Fruit fly (Drosophila melanogaster) whole organism, embryonic: ENCODE measurements around the gene mthl9.

Experiments used
- BEAF-32 ChIP-seq: fragments of 200-800 bp; sonication (Bioruptor generic); optimal IDR thresholded peaks from 3 replicates; lab custom pipeline; 2017; ENCODE audit warnings: missing biosample characterization, missing genetic modification characterization, mild to moderate bottlenecking, moderate library complexity, missing genetic modification reagents
- Bgb ChIP-seq: fragments of 200-800 bp; sonication (Bioruptor generic); IDR thresholded peaks from 2 replicates; pipeline ENCODE4 v1.3.6; 2022; ENCODE audit warnings: missing biosample characterization, missing genetic modification characterization; ENCODE audit not compliant: partially characterized antibody
- BtbVII ChIP-seq: fragments of 200-800 bp; sonication (Bioruptor generic); optimal IDR thresholded peaks from 3 replicates; lab custom pipeline; 2017; ENCODE audit warnings: missing biosample characterization, mild to moderate bottlenecking, missing genetic modification characterization
- CG12659 ChIP-seq: fragments of 200-800 bp; sonication (Bioruptor generic); optimal IDR thresholded peaks from 3 replicates; lab custom pipeline; 2017; ENCODE audit warnings: mild to moderate bottlenecking, missing biosample characterization, missing genetic modification reagents, missing genetic modification characterization
- CG13287 ChIP-seq: fragments of 200-800 bp; sonication (Bioruptor generic); IDR thresholded peaks from 2 replicates; pipeline ENCODE4 v1.3.6; 2022; ENCODE audit warnings: missing biosample characterization, missing genetic modification characterization; ENCODE audit not compliant: partially characterized antibody
- CG14710 ChIP-seq: fragments of 200-800 bp; sonication (Bioruptor generic); optimal IDR thresholded peaks from 3 replicates; lab custom pipeline; 2019; ENCODE audit warnings: missing biosample characterization, mild to moderate bottlenecking, missing genetic modification characterization, moderate library complexity
- CG14860 ChIP-seq: fragments of 200-800 bp; sonication (Bioruptor generic); IDR thresholded peaks from 3 replicates; pipeline ENCODE4 v1.3.6; 2022; ENCODE audit warnings: missing biosample characterization, missing genetic modification characterization; ENCODE audit not compliant: partially characterized antibody
- CG15269 ChIP-seq: fragments of 200-800 bp; sonication (Bioruptor generic); optimal IDR thresholded peaks from 2 replicates; lab custom pipeline; 2018; ENCODE audit warnings: missing biosample characterization, mild to moderate bottlenecking, missing genetic modification characterization, moderate library complexity
- CG15514 ChIP-seq: fragments of 200-800 bp; sonication (Bioruptor generic); optimal IDR thresholded peaks from 3 replicates; lab custom pipeline; 2017; ENCODE audit warnings: missing biosample characterization, missing genetic modification characterization, mild to moderate bottlenecking, moderate library complexity, missing genetic modification reagents
- CG1603 ChIP-seq: fragments of 200-800 bp; sonication (Bioruptor generic); optimal IDR thresholded peaks from 2 replicates; lab custom pipeline; 2019; ENCODE audit warnings: missing biosample characterization, mild to moderate bottlenecking, missing genetic modification characterization, moderate library complexity
- CG17361 ChIP-seq: fragments of 200-800 bp; sonication (Bioruptor generic); IDR thresholded peaks from 3 replicates; pipeline ENCODE4 v1.3.6; 2022; ENCODE audit warnings: missing biosample characterization, missing genetic modification characterization
- CG17385 ChIP-seq: fragments of 200-800 bp; sonication (Bioruptor generic); optimal IDR thresholded peaks from 3 replicates; lab custom pipeline; 2018; ENCODE audit warnings: missing biosample characterization, mild to moderate bottlenecking, missing genetic modification characterization
- CG17829 ChIP-seq: fragments of 200-800 bp; optimal IDR thresholded peaks from 2 replicates; lab custom pipeline; 2019; ENCODE audit warnings: missing biosample characterization, mild to moderate bottlenecking, missing genetic modification characterization, moderate library complexity
- CG2199 ChIP-seq: fragments of 200-800 bp; sonication (Bioruptor generic); IDR thresholded peaks from 3 replicates; pipeline ENCODE4 v1.3.6; 2022; ENCODE audit warnings: missing biosample characterization, missing genetic modification characterization
- CG34224 ChIP-seq: fragments of 200-800 bp; sonication (Bioruptor generic); IDR thresholded peaks from 3 replicates; pipeline ENCODE4 v1.3.6; 2022; ENCODE audit warnings: missing biosample characterization, missing genetic modification characterization; ENCODE audit not compliant: partially characterized antibody
- Doc3 ChIP-seq: fragments of 200-800 bp; sonication (Bioruptor generic); IDR thresholded peaks from 3 replicates; pipeline ENCODE4 v1.3.6; 2022; ENCODE audit warnings: missing biosample characterization, missing genetic modification characterization; ENCODE audit not compliant: partially characterized antibody
- E2f2 ChIP-seq: fragments of 200-800 bp; sonication (Bioruptor generic); IDR thresholded peaks from 2 replicates; pipeline ENCODE4 v1.3.6; 2022; ENCODE audit warnings: missing biosample characterization, missing genetic modification characterization
- Lim3 ChIP-seq: fragments of 200-800 bp; sonication (Bioruptor generic); IDR thresholded peaks from 2 replicates; pipeline ENCODE4 v1.3.6; 2022; ENCODE audit warnings: missing biosample characterization, missing genetic modification characterization
- Med ChIP-seq: fragments of 200-800 bp; sonication (Bioruptor generic); peaks from one replicate; lab custom pipeline; 2016; ENCODE audit warnings: missing biosample characterization, missing genetic modification characterization, mild to moderate bottlenecking, inconsistent platforms, moderate library complexity
- Myb ChIP-seq: fragments of 200-800 bp; sonication (Bioruptor generic); optimal IDR thresholded peaks from 2 replicates; lab custom pipeline; 2016; ENCODE audit warnings: missing biosample characterization, missing genetic modification characterization
- Opbp ChIP-seq: fragments of 200-800 bp; sonication (Bioruptor generic); IDR thresholded peaks from 3 replicates; pipeline ENCODE4 v1.3.6; 2022; ENCODE audit warnings: missing biosample characterization, missing genetic modification characterization; ENCODE audit not compliant: partially characterized antibody
- PHDP ChIP-seq: fragments of 200-800 bp; sonication (Bioruptor generic); optimal IDR thresholded peaks from 3 replicates; lab custom pipeline; 2018; ENCODE audit warnings: missing biosample characterization, mild to moderate bottlenecking, missing genetic modification characterization, moderate library complexity
- Pdp1 ChIP-seq, 2 experiments: fragments of 200-800 bp; sonication (Bioruptor generic); optimal IDR thresholded peaks; 3 replicates each; lab custom pipeline; 2016; ENCODE audit warnings: missing biosample characterization in 2 of 2, missing genetic modification characterization in 2 of 2, mild to moderate bottlenecking in 1 of 2, moderate library complexity in 1 of 2
- Ptx1 ChIP-seq: fragments of 200-800 bp; sonication (Bioruptor generic); IDR thresholded peaks from 2 replicates; pipeline ENCODE4 v1.3.6; 2022; ENCODE audit warnings: missing biosample characterization, missing genetic modification characterization
- Scr ChIP-seq: fragments of 200-800 bp; sonication (Bioruptor generic); IDR thresholded peaks from 2 replicates; pipeline ENCODE4 v1.3.6; 2022; ENCODE audit warnings: missing biosample characterization, missing genetic modification characterization; ENCODE audit not compliant: partially characterized antibody
- Tbp ChIP-seq: fragments of >200 bp; optimal IDR thresholded peaks from 2 replicates; lab custom pipeline; 2018; ENCODE audit warnings: missing biosample characterization, missing genetic modification characterization
- ato ChIP-seq: fragments of 200-800 bp; sonication (Bioruptor generic); IDR thresholded peaks from 2 replicates; pipeline ENCODE4 v1.3.6; 2022; ENCODE audit warnings: missing biosample characterization, missing genetic modification characterization; ENCODE audit not compliant: partially characterized antibody
- br ChIP-seq: fragments of >200 bp; optimal IDR thresholded peaks from 2 replicates; lab custom pipeline; 2017
- cg ChIP-seq: fragments of 200-800 bp; sonication (Bioruptor generic); optimal IDR thresholded peaks from 3 replicates; lab custom pipeline; 2019; ENCODE audit warnings: missing biosample characterization, mild to moderate bottlenecking, missing genetic modification characterization, moderate library complexity
- croc ChIP-seq: fragments of 200-800 bp; sonication (Bioruptor generic); conservative IDR thresholded peaks from 3 replicates; pipeline ENCODE4 v1.3.6; 2022; ENCODE audit warnings: missing biosample characterization, missing genetic modification characterization
- danr ChIP-seq: fragments of 200-800 bp; sonication (Bioruptor generic); IDR thresholded peaks from 2 replicates; pipeline ENCODE4 v1.3.6; 2022; ENCODE audit warnings: missing biosample characterization, missing genetic modification characterization
- gfzf ChIP-seq: fragments of 200-800 bp; sonication (Bioruptor generic); optimal IDR thresholded peaks from 2 replicates; lab custom pipeline; 2016; ENCODE audit warnings: missing biosample characterization, mild to moderate bottlenecking, missing genetic modification characterization, moderate library complexity
- lbe ChIP-seq: fragments of 200-800 bp; sonication (Bioruptor generic); optimal IDR thresholded peaks from 2 replicates; lab custom pipeline; 2016; ENCODE audit warnings: missing biosample characterization, mild to moderate bottlenecking, missing genetic modification characterization
- mam ChIP-seq: fragments of 200-800 bp; sonication (Bioruptor generic); optimal IDR thresholded peaks from 3 replicates; lab custom pipeline; 2016; ENCODE audit warnings: missing biosample characterization, missing genetic modification characterization
- nerfin-2 ChIP-seq: fragments of 200-800 bp; sonication (Bioruptor generic); IDR thresholded peaks from 2 replicates; pipeline ENCODE4 v1.3.6; 2022; ENCODE audit warnings: missing biosample characterization, missing genetic modification characterization; ENCODE audit not compliant: partially characterized antibody
- nmo ChIP-seq: fragments of 200-800 bp; sonication (Bioruptor generic); optimal IDR thresholded peaks from 2 replicates; lab custom pipeline; 2018; ENCODE audit warnings: missing biosample characterization, mild to moderate bottlenecking, missing genetic modification characterization, moderate library complexity
- pb ChIP-seq: fragments of 200-800 bp; sonication (Bioruptor generic); optimal IDR thresholded peaks from 3 replicates; lab custom pipeline; 2016; ENCODE audit warnings: missing biosample characterization, missing genetic modification characterization
- pzg ChIP-seq: fragments of 200-800 bp; sonication (Bioruptor generic); optimal IDR thresholded peaks from 3 replicates; lab custom pipeline; 2018; ENCODE audit warnings: missing biosample characterization, mild to moderate bottlenecking, missing genetic modification characterization, moderate library complexity
- repo ChIP-seq: fragments of 200-800 bp; sonication (Bioruptor generic); optimal IDR thresholded peaks from 2 replicates; lab custom pipeline; 2016; ENCODE audit warnings: missing biosample characterization, missing genetic modification characterization
- slbo ChIP-seq: fragments of 200-800 bp; sonication (Bioruptor generic); IDR thresholded peaks from 2 replicates; pipeline ENCODE4 v1.3.6; 2022; ENCODE audit warnings: missing biosample characterization, missing genetic modification characterization
- sqz ChIP-seq: fragments of 200-800 bp; sonication (Bioruptor generic); optimal IDR thresholded peaks from 3 replicates; lab custom pipeline; 2018; ENCODE audit warnings: missing biosample characterization, mild to moderate bottlenecking, missing genetic modification characterization
- sug ChIP-seq: fragments of 200-800 bp; optimal IDR thresholded peaks from 2 replicates; lab custom pipeline; 2019; ENCODE audit warnings: missing biosample characterization, mild to moderate bottlenecking, missing genetic modification characterization, moderate library complexity
- tll ChIP-seq, 2 experiments: fragments of 200-800 bp in 1 of 2; fragments of >200 bp in 1 of 2; sonication (Bioruptor generic) in 1 of 2; optimal IDR thresholded peaks; 2 replicates each; lab custom pipeline; 2017 to 2019; ENCODE audit warnings: missing biosample characterization in 2 of 2, missing genetic modification characterization in 2 of 2, mild to moderate bottlenecking in 1 of 2, moderate library complexity in 1 of 2
- tna ChIP-seq: fragments of 200-800 bp; sonication (Bioruptor generic); IDR thresholded peaks from 2 replicates; pipeline ENCODE4 v1.3.6; 2022; ENCODE audit warnings: missing biosample characterization, missing genetic modification characterization; ENCODE audit not compliant: partially characterized antibody
- trem ChIP-seq: fragments of 200-800 bp; optimal IDR thresholded peaks from 3 replicates; lab custom pipeline; 2019; ENCODE audit warnings: missing biosample characterization, mild to moderate bottlenecking, missing genetic modification characterization, moderate library complexity
- zen2 ChIP-seq: fragments of 200-800 bp; sonication (Bioruptor generic); IDR thresholded peaks from 3 replicates; pipeline ENCODE4 v1.3.6; 2022; ENCODE audit warnings: missing biosample characterization, missing genetic modification characterization; ENCODE audit not compliant: partially characterized antibody

Gene mthl9

dm6 chr3L:327833-328232 is 4.3 kb downstream of the mthl9 start, which contains the start of the genes Atac3 and Ptpmeg (continued):
- TF ChIP-seq BtbVII (GFP tag; lab: Kevin White, UChicago) (no peak), gfzf (GFP tag; lab: Kevin White, UChicago) (peak; percentile 90), slbo (no peak), Doc3 (GFP tag; lab: Robert Waterston, UW) (peak; percentile 62), Med (GFP tag; lab: Kevin White, UChicago) (peak; percentile 34), trem (tag; lab: Kevin White, UChicago) (peak; percentile 32)

dm6 chr3L:324486-324885 is 7.6 kb downstream of the mthl9 start, which contains the start of gene CG32344:
CG32344 (minus strand) TSS chr3L:324720.
- peak; percentile 70 for TF ChIP-seq CG17385
- TF ChIP-seq pzg, result peak; percentile 79
- TF ChIP-seq mam (GFP tag; lab: Kevin White, UChicago), result peak; percentile 17
- TF ChIP-seq trem (tag; lab: Kevin White, UChicago), result peak; percentile 50
- TF ChIP-seq danr, result no peak
- TF ChIP-seq CG13287, result peak; percentile 81
- peak; percentile 82 for TF ChIP-seq BEAF-32 (GFP tag; lab: Kevin White, UChicago)
- TF ChIP-seq cg (GFP tag; lab: Kevin White, UChicago), result no peak
- peak; percentile 12; the same call in 1 of the 2 replicates for TF ChIP-seq nerfin-2 (GFP tag; lab: Robert Waterston, UW)
- TF ChIP-seq CG2199, result 0 out of 3 replicates have a peak, but pooled peaks have one; percentile 39
- TF ChIP-seq CG12659 (GFP tag; lab: Kevin White, UChicago), result peak; percentile 16
- TF ChIP-seq Bgb (GFP tag; lab: Robert Waterston, UW), result peak; percentile 74
- peak; percentile 65; the same call in 2 of the 3 replicates for TF ChIP-seq zen2 (GFP tag; lab: Robert Waterston, UW)
- TF ChIP-seq E2f2, result peak; percentile 90
- TF ChIP-seq CG1603 (tag; lab: Kevin White, UChicago), result peak; percentile 41
- peak; percentile 69 for TF ChIP-seq CG34224 (GFP tag; lab: Robert Waterston, UW)
- no peak for TF ChIP-seq tll (GFP tag; optimal IDR thresholded peaks at IDR 0.05; lab: Kevin White, UChicago)
- TF ChIP-seq Scr (GFP tag; lab: Robert Waterston, UW), result peak; percentile 71
- peak; percentile 74 for TF ChIP-seq Med (GFP tag; lab: Kevin White, UChicago)
- TF ChIP-seq CG17361 (GFP tag; lab: Robert Waterston, UW), result 0 out of 3 replicates have a peak, but pooled peaks have one; percentile 24
- TF ChIP-seq Ptx1 (GFP tag; lab: Robert Waterston, UW), result no peak
- TF ChIP-seq CG15269 (tag; lab: Kevin White, UChicago), result no peak
- no peak for TF ChIP-seq Lim3 (GFP tag; lab: Robert Waterston, UW)
- peak; percentile 16 for TF ChIP-seq nmo (GFP tag; lab: Kevin White, UChicago)
- 0 out of 2 replicates have a peak, but pooled peaks have one; percentile 35 for TF ChIP-seq tna (GFP tag; lab: Robert Waterston, UW)
- TF ChIP-seq PHDP, result peak; percentile 15
- TF ChIP-seq CG14860 (GFP tag; lab: Robert Waterston, UW), result peak; percentile 59
- TF ChIP-seq Tbp (GFP tag; lab: Kevin White, UChicago), result peak; percentile 26
- TF ChIP-seq ato (GFP tag; lab: Robert Waterston, UW), result peak; percentile 29; the same call in 1 of the 2 replicates
- peak; percentile 21; the same call in 2 of the 3 replicates for TF ChIP-seq Opbp (GFP tag; lab: Robert Waterston, UW)
- peak; percentile 85 for TF ChIP-seq sqz (GFP tag; lab: Kevin White, UChicago)
- TF ChIP-seq repo, result no peak
- TF ChIP-seq croc (GFP tag; lab: Robert Waterston, UW), result no peak
- TF ChIP-seq pb (GFP tag; lab: Kevin White, UChicago), result no peak
- TF ChIP-seq Myb (GFP tag; lab: Kevin White, UChicago), result peak; percentile 54
- peak; percentile 41 for TF ChIP-seq lbe (GFP tag; lab: Kevin White, UChicago)
- peak; percentile 33 for TF ChIP-seq CG17829 (tag; lab: Kevin White, UChicago)
- no peak for TF ChIP-seq br
- peak; percentile 56; the same call in 2 of the 3 replicates for TF ChIP-seq Doc3 (GFP tag; lab: Robert Waterston, UW)
- TF ChIP-seq CG14710, result peak; percentile 44
- peak; percentile 27 for TF ChIP-seq sug (tag; lab: Kevin White, UChicago)
- peak; percentile 17 for TF ChIP-seq CG15514 (GFP tag; lab: Kevin White, UChicago)
- peak in 1 of 2 experiments; percentile 8 for TF ChIP-seq Pdp1 (GFP tag; optimal IDR thresholded peaks at IDR 0.05; lab: Kevin White, UChicago)
